Fruit fly (Drosophila melanogaster) whole organism, embryonic: Measurements from ENCODE around the gene Tpr2.

Experiments used
- Awh ChIP-seq: fragments of 200-800 bp; sonication (Bioruptor generic); IDR thresholded peaks from 2 replicates; pipeline ENCODE4, ENCODE4 v1.3.6; 2022; ENCODE audit warnings: missing biosample characterization, missing genetic modification characterization
- CG10147 ChIP-seq: fragments of 200-800 bp; sonication (Bioruptor generic); optimal IDR thresholded peaks from 2 replicates; lab custom pipeline; 2019; ENCODE audit warnings: missing biosample characterization, mild to moderate bottlenecking, missing genetic modification characterization, moderate library complexity
- CG1233 ChIP-seq: fragments of 200-800 bp; sonication (Bioruptor generic); optimal IDR thresholded peaks from 4 replicates; lab custom pipeline; 2018; ENCODE audit warnings: missing biosample characterization, mild to moderate bottlenecking, missing genetic modification characterization
- CG13424 ChIP-seq: fragments of 200-800 bp; sonication (Bioruptor generic); optimal IDR thresholded peaks from 2 replicates; lab custom pipeline; 2019; ENCODE audit warnings: missing biosample characterization, mild to moderate bottlenecking, missing genetic modification characterization, moderate library complexity
- CG15479 ChIP-seq: fragments of 200-800 bp; sonication (Bioruptor generic); optimal IDR thresholded peaks from 3 replicates; lab custom pipeline; 2019; ENCODE audit warnings: missing biosample characterization, mild to moderate bottlenecking, missing genetic modification characterization, moderate library complexity
- CG16863 ChIP-seq: fragments of 200-800 bp; sonication (Bioruptor generic); optimal IDR thresholded peaks from 3 replicates; lab custom pipeline; 2016; ENCODE audit warnings: missing biosample characterization, missing genetic modification characterization
- CG17186 ChIP-seq: fragments of 200-800 bp; sonication (Bioruptor generic); optimal IDR thresholded peaks from 3 replicates; lab custom pipeline; 2017; ENCODE audit warnings: missing biosample characterization, missing genetic modification reagents, missing genetic modification characterization
- CG17568 ChIP-seq: fragments of 200-800 bp; sonication (Bioruptor generic); optimal IDR thresholded peaks from 2 replicates; lab custom pipeline; 2018; ENCODE audit warnings: missing biosample characterization, mild to moderate bottlenecking, missing genetic modification characterization, moderate library complexity
- CG30403 ChIP-seq: fragments of 200-800 bp; sonication (Bioruptor generic); optimal IDR thresholded peaks from 3 replicates; lab custom pipeline; 2016; ENCODE audit warnings: missing biosample characterization, missing genetic modification characterization
- CG33213 ChIP-seq: fragments of 200-800 bp; sonication (Bioruptor generic); optimal IDR thresholded peaks from 3 replicates; lab custom pipeline; 2016; ENCODE audit warnings: missing biosample characterization, missing genetic modification characterization
- CG3726 ChIP-seq: fragments of 200-800 bp; sonication (Bioruptor generic); IDR thresholded peaks from 3 replicates; pipeline ENCODE4, ENCODE4 v1.3.6; 2022; ENCODE audit warnings: missing biosample characterization, missing genetic modification characterization
- CG4617 ChIP-seq: fragments of 200-800 bp; sonication (Bioruptor generic); optimal IDR thresholded peaks from 3 replicates; lab custom pipeline; 2016; ENCODE audit warnings: missing biosample characterization, missing genetic modification characterization, borderline replicate concordance
- CG5245 ChIP-seq: fragments of 200-800 bp; sonication (Bioruptor generic); optimal IDR thresholded peaks from 3 replicates; lab custom pipeline; 2016; ENCODE audit warnings: missing biosample characterization, missing genetic modification characterization
- CG6272 ChIP-seq: fragments of 200-800 bp; sonication (Bioruptor generic); IDR thresholded peaks from 2 replicates; pipeline ENCODE4 v1.3.6; 2022; ENCODE audit warnings: missing biosample characterization, missing genetic modification characterization
- CG6654 ChIP-seq: fragments of 200-800 bp; sonication (Bioruptor generic); optimal IDR thresholded peaks from 2 replicates; lab custom pipeline; 2017; ENCODE audit warnings: missing biosample characterization, mild to moderate bottlenecking, missing genetic modification characterization
- CG7745 ChIP-seq: fragments of 200-800 bp; sonication (Bioruptor generic); optimal IDR thresholded peaks from 2 replicates; lab custom pipeline; 2018; ENCODE audit warnings: missing biosample characterization, mild to moderate bottlenecking, missing genetic modification characterization, moderate library complexity
- CG7928 ChIP-seq: fragments of 200-800 bp; sonication (Bioruptor generic); optimal IDR thresholded peaks from 2 replicates; lab custom pipeline; 2017; ENCODE audit warnings: missing biosample characterization, mild to moderate bottlenecking, missing genetic modification characterization
- CG9797 ChIP-seq: fragments of 200-800 bp; sonication (Bioruptor generic); optimal IDR thresholded peaks from 3 replicates; lab custom pipeline; 2018; ENCODE audit warnings: missing biosample characterization, mild to moderate bottlenecking, missing genetic modification characterization
- Camta ChIP-seq: fragments of 200-800 bp; sonication (Bioruptor generic); optimal IDR thresholded peaks from 2 replicates; lab custom pipeline; 2016; ENCODE audit warnings: missing biosample characterization, missing genetic modification characterization
- Deaf1 ChIP-seq: fragments of 200-800 bp; optimal IDR thresholded peaks from 3 replicates; lab custom pipeline; 2019; ENCODE audit warnings: missing biosample characterization, mild to moderate bottlenecking, missing genetic modification characterization, moderate library complexity
- Dp ChIP-seq: fragments of 200-800 bp; sonication (Bioruptor generic); optimal IDR thresholded peaks from 2 replicates; lab custom pipeline; 2018; ENCODE audit warnings: missing biosample characterization, mild to moderate bottlenecking, missing genetic modification characterization, moderate library complexity
- Hr39 ChIP-seq: fragments of >200 bp; optimal IDR thresholded peaks from 2 replicates; lab custom pipeline; 2017
- Med ChIP-seq: fragments of 200-800 bp; sonication (Bioruptor generic); peaks from one replicate; lab custom pipeline; 2016; ENCODE audit warnings: missing biosample characterization, missing genetic modification characterization, mild to moderate bottlenecking, inconsistent platforms, moderate library complexity
- NFAT ChIP-seq: fragments of 200-800 bp; sonication (Bioruptor generic); IDR thresholded peaks from 2 replicates; pipeline ENCODE4 v1.3.6; 2022; ENCODE audit warnings: missing biosample characterization, missing genetic modification characterization
- Nf-YA ChIP-seq: fragments of 200-800 bp; sonication (Bioruptor generic); IDR thresholded peaks from 2 replicates; pipeline ENCODE4 v1.3.6; 2022; ENCODE audit warnings: missing biosample characterization, missing genetic modification characterization
- NfI ChIP-seq: fragments of 200-800 bp; sonication (Bioruptor generic); optimal IDR thresholded peaks from 3 replicates; lab custom pipeline; 2018; ENCODE audit warnings: missing biosample characterization, mild to moderate bottlenecking, missing genetic modification characterization, moderate library complexity
- Optix ChIP-seq: fragments of 200-800 bp; sonication (Bioruptor generic); IDR thresholded peaks from 3 replicates; pipeline ENCODE4 v1.3.6; 2022; ENCODE audit warnings: missing biosample characterization, missing genetic modification characterization
- Scr ChIP-seq: fragments of 200-800 bp; sonication (Bioruptor generic); IDR thresholded peaks from 2 replicates; pipeline ENCODE4 v1.3.6; 2022; ENCODE audit warnings: missing biosample characterization, missing genetic modification characterization; ENCODE audit not compliant: partially characterized antibody
- Ssrp ChIP-seq: fragments of 200-800 bp; sonication (Bioruptor generic); optimal IDR thresholded peaks from 2 replicates; lab custom pipeline; 2018; ENCODE audit warnings: missing biosample characterization, mild to moderate bottlenecking, missing genetic modification characterization, moderate library complexity
- Stat92E ChIP-seq, 3 experiments: fragments of >200 bp in 2 of 3; fragments of 200-800 bp in 1 of 3; sonication (Bioruptor generic) in 1 of 3; optimal IDR thresholded peaks; 2 replicates each; lab custom pipeline; 2017 to 2019; ENCODE audit warnings: missing biosample characterization in 3 of 3, missing genetic modification characterization in 3 of 3, mild to moderate bottlenecking in 1 of 3, moderate library complexity in 1 of 3
- al ChIP-seq: fragments of 200-800 bp; sonication (Bioruptor generic); IDR thresholded peaks from 2 replicates; pipeline ENCODE4 v1.3.6; 2022; ENCODE audit warnings: missing biosample characterization, missing genetic modification characterization
- bbx ChIP-seq: fragments of 200-800 bp; sonication (Bioruptor generic); IDR thresholded peaks from 2 replicates; pipeline ENCODE4 v1.3.6; 2022; ENCODE audit warnings: missing biosample characterization, missing genetic modification characterization; ENCODE audit not compliant: partially characterized antibody
- dati ChIP-seq: fragments of 200-800 bp; sonication (Bioruptor generic); IDR thresholded peaks from 2 replicates; pipeline ENCODE4 v1.3.6; 2022; ENCODE audit warnings: missing biosample characterization, missing genetic modification characterization
- eyg ChIP-seq: fragments of 200-800 bp; sonication (Bioruptor generic); optimal IDR thresholded peaks from 3 replicates; lab custom pipeline; 2016; ENCODE audit warnings: missing biosample characterization, missing genetic modification characterization
- her ChIP-seq: fragments of 200-800 bp; sonication (Bioruptor generic); optimal IDR thresholded peaks from 2 replicates; lab custom pipeline; 2016; ENCODE audit warnings: missing biosample characterization, missing genetic modification characterization
- insv ChIP-seq, 2 experiments: fragments of 200-800 bp; sonication (Bioruptor generic); optimal IDR thresholded peaks; 3 replicates each; lab custom pipeline; 2016 to 2018; ENCODE audit warnings: missing biosample characterization in 2 of 2, missing genetic modification characterization in 2 of 2
- jigr1 ChIP-seq: fragments of 200-800 bp; sonication (Bioruptor generic); IDR thresholded peaks from 3 replicates; pipeline ENCODE4 v1.3.6; 2022; ENCODE audit warnings: missing biosample characterization, missing genetic modification characterization
- ken ChIP-seq: fragments of 200-800 bp; sonication (Bioruptor generic); IDR thresholded peaks from 3 replicates; pipeline ENCODE4 v1.3.6; 2022; ENCODE audit warnings: missing biosample characterization, missing genetic modification characterization
- mld ChIP-seq: fragments of 200-800 bp; sonication (Bioruptor generic); IDR thresholded peaks from 3 replicates; pipeline ENCODE4 v1.3.6; 2022; ENCODE audit warnings: missing biosample characterization, missing genetic modification characterization; ENCODE audit not compliant: partially characterized antibody
- nerfin-2 ChIP-seq: fragments of 200-800 bp; sonication (Bioruptor generic); IDR thresholded peaks from 2 replicates; pipeline ENCODE4 v1.3.6; 2022; ENCODE audit warnings: missing biosample characterization, missing genetic modification characterization; ENCODE audit not compliant: partially characterized antibody
- peb ChIP-seq: fragments of 200-800 bp; sonication (Bioruptor generic); IDR thresholded peaks from 2 replicates; pipeline ENCODE4 v1.3.6; 2022; ENCODE audit warnings: missing biosample characterization, missing genetic modification characterization
- salm ChIP-seq: fragments of 200-800 bp; sonication (Bioruptor generic); optimal IDR thresholded peaks from 2 replicates; lab custom pipeline; 2018; ENCODE audit warnings: missing biosample characterization, mild to moderate bottlenecking, missing genetic modification characterization
- sc ChIP-seq, 3 experiments: fragments of >200 bp in 2 of 3; fragments of 200-800 bp in 1 of 3; sonication (Bioruptor generic) in 1 of 3; optimal IDR thresholded peaks; 2 replicates in 2 of 3; 3 replicates in 1 of 3; lab custom pipeline; 2017; ENCODE audit warnings: mild to moderate bottlenecking in 1 of 3, missing biosample characterization in 1 of 3, missing genetic modification characterization in 1 of 3, missing genetic modification reagents in 1 of 3
- sisA ChIP-seq: fragments of 200-800 bp; sonication (Bioruptor generic); IDR thresholded peaks from 2 replicates; pipeline ENCODE4 v1.3.6; 2022; ENCODE audit warnings: missing biosample characterization, missing genetic modification characterization
- stwl ChIP-seq: fragments of 200-800 bp; sonication (Bioruptor generic); optimal IDR thresholded peaks from 3 replicates; lab custom pipeline; 2018; ENCODE audit warnings: missing biosample characterization, mild to moderate bottlenecking, missing genetic modification characterization, moderate library complexity
- tio ChIP-seq: fragments of 200-800 bp; sonication (Bioruptor generic); optimal IDR thresholded peaks from 2 replicates; lab custom pipeline; 2017; ENCODE audit warnings: missing biosample characterization, missing genetic modification characterization, inconsistent platforms
- trem ChIP-seq: fragments of 200-800 bp; optimal IDR thresholded peaks from 3 replicates; lab custom pipeline; 2019; ENCODE audit warnings: missing biosample characterization, mild to moderate bottlenecking, missing genetic modification characterization, moderate library complexity
- usp ChIP-seq: fragments of >200 bp; optimal IDR thresholded peaks from 2 replicates; lab custom pipeline; 2017; ENCODE audit warnings: missing biosample characterization, missing genetic modification characterization
- wor ChIP-seq: fragments of 200-800 bp; sonication (Bioruptor generic); IDR thresholded peaks from 2 replicates; pipeline ENCODE4 v1.3.6; 2022; ENCODE audit warnings: missing biosample characterization, missing genetic modification characterization
- zfh2 ChIP-seq: fragments of 200-800 bp; sonication (Bioruptor generic); optimal IDR thresholded peaks from 2 replicates; lab custom pipeline; 2016; ENCODE audit warnings: missing biosample characterization, missing genetic modification characterization

The Tpr2 gene

dm6 chr2L:16534174-16534835 lies 43.0 kb downstream of the Tpr2 start (continued):
- no peak for TF ChIP-seq jigr1 (GFP tag; lab: Robert Waterston, UW)
- no peak for TF ChIP-seq CG6654 (GFP tag; lab: Kevin White, UChicago)
- TF ChIP-seq Optix, result no peak
- TF ChIP-seq Hr39 (lab: Kevin White, UChicago), result no peak
- peak; percentile 41 for TF ChIP-seq her (GFP tag; lab: Kevin White, UChicago)
- peak; percentile 23 for TF ChIP-seq NfI (GFP tag; lab: Kevin White, UChicago)
- peak; percentile 39 for TF ChIP-seq CG17186 (GFP tag; lab: Kevin White, UChicago)
- TF ChIP-seq CG1233 (GFP tag; lab: Kevin White, UChicago), result no peak
- no peak for TF ChIP-seq Stat92E (GFP tag; optimal IDR thresholded peaks at IDR 0.05; lab: Kevin White, UChicago)
- peak; percentile 27; the same call in 1 of the 2 replicates for TF ChIP-seq NFAT (GFP tag; lab: Robert Waterston, UW)
- no peak for TF ChIP-seq CG4617
- peak; percentile 35; the same call in 1 of the 2 replicates for TF ChIP-seq Nf-YA (GFP tag; lab: Robert Waterston, UW)
- TF ChIP-seq salm (tag; lab: Kevin White, UChicago), result peak; percentile 58
- peak; percentile 34 for TF ChIP-seq CG33213 (GFP tag; lab: Kevin White, UChicago)
- 0 out of 2 replicates have a peak, but pooled peaks have one; percentile 39 for TF ChIP-seq bbx (GFP tag; lab: Robert Waterston, UW)
- TF ChIP-seq Awh (GFP tag; lab: Robert Waterston, UW), result no peak; the same call in 1 of the 2 replicates
- no peak for TF ChIP-seq Camta
- no peak for TF ChIP-seq sisA
- peak; percentile 20 for TF ChIP-seq CG16863 (GFP tag; lab: Kevin White, UChicago)
- TF ChIP-seq tio (GFP tag; lab: Kevin White, UChicago), result no peak
- TF ChIP-seq CG6272 (GFP tag; lab: Robert Waterston, UW), result no peak
- TF ChIP-seq sc (optimal IDR thresholded peaks at IDR 0.05; lab: Kevin White, UChicago), result no peak
- no peak for TF ChIP-seq sc (GFP tag; optimal IDR thresholded peaks at IDR 0.05; lab: Kevin White, UChicago)
- TF ChIP-seq wor (GFP tag; lab: Robert Waterston, UW), result no peak
- TF ChIP-seq trem (tag; lab: Kevin White, UChicago), result no peak
- TF ChIP-seq CG30403 (GFP tag; lab: Kevin White, UChicago), result no peak
- TF ChIP-seq CG5245, result no peak
- TF ChIP-seq CG7928 (GFP tag; lab: Kevin White, UChicago), result no peak
- no peak for TF ChIP-seq ken (GFP tag; lab: Robert Waterston, UW)
- TF ChIP-seq CG9797 (GFP tag; lab: Kevin White, UChicago), result no peak
- TF ChIP-seq Scr (GFP tag; lab: Robert Waterston, UW), result no peak
- no peak for TF ChIP-seq usp (GFP tag; lab: Kevin White, UChicago)
- no peak for TF ChIP-seq eyg (GFP tag; lab: Kevin White, UChicago)
- no peak for TF ChIP-seq insv (GFP tag; optimal IDR thresholded peaks at IDR 0.05; lab: Kevin White, UChicago)
- TF ChIP-seq CG15479, result peak; percentile 30
- no peak for TF ChIP-seq nerfin-2 (GFP tag; lab: Robert Waterston, UW)
- TF ChIP-seq dati (GFP tag; lab: Robert Waterston, UW), result no peak
- no peak for TF ChIP-seq peb
- TF ChIP-seq Dp, result no peak
- TF ChIP-seq CG13424 (tag; lab: Kevin White, UChicago), result no peak
- TF ChIP-seq CG3726 (GFP tag; lab: Robert Waterston, UW), result no peak
- TF ChIP-seq CG10147 (GFP tag; lab: Kevin White, UChicago), result no peak
- TF ChIP-seq CG7745 (tag; lab: Kevin White, UChicago), result peak; percentile 47
- TF ChIP-seq Deaf1, result peak; percentile 64
- no peak for TF ChIP-seq al (GFP tag; lab: Robert Waterston, UW)
- no peak for TF ChIP-seq stwl
- TF ChIP-seq Ssrp (tag; lab: Kevin White, UChicago), result no peak
- peak; percentile 80 for TF ChIP-seq CG17568 (GFP tag; lab: Kevin White, UChicago)
- TF ChIP-seq Med (GFP tag; lab: Kevin White, UChicago), result peak; percentile 95
- no peak for TF ChIP-seq zfh2
- no peak for TF ChIP-seq mld (GFP tag; lab: Robert Waterston, UW)
